Fruit fly (Drosophila melanogaster) S2 (cell line): Measurements from ENCODE around the gene CG14518.

Source experiments
- CG8478 ChIP-seq: fragments of >200 bp; optimal IDR thresholded peaks from 2 replicates; lab custom pipeline; 2018
- CTCF ChIP-seq, 2 experiments: fragments of >200 bp; optimal IDR thresholded peaks; 2 replicates each; lab custom pipeline; 2018

DNA sequence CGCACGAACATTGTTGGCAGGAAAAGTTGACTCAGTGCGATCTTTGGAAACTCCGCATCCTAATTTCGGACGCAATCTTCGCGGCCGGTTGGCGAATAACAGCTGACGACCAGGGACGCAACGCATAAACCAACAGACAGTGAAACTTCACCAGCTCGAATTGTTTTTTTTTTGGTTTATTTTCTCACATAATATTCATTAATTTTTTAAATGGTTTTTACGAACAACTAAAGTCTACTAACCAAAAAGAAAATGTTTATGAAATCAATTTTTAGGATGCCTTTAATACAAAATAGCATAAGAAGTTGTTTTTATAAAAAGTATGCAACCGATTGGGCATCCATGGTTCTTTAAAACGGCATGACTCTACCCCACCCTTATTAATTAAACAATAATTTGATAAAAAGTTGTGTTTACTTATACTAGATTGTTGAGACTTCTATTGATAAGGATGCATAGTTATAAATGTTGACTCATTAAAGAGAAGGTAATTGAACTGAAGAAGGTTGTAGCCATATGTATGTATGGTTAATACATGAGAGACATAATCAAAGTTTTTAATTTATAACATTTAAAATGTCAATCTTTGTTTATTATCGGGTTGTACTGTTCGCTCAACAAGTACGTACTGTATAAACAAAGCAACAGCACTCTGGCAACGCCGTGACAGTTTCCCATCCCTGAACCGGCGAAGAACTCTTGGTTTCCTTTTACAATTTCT is 9.3 kb downstream of the CG14518 start, which contains the start of the genes beta4GalNAcTB and Cpsf100:
- no peak for TF ChIP-seq CG8478 (lab: Kevin White, UChicago)
- TF ChIP-seq CTCF (optimal IDR thresholded peaks at IDR 0.05; lab: Kevin White, UChicago): no peak
